Fruit fly (Drosophila melanogaster) whole organism, pupa: ENCODE data around the gene aus.

Source experiments
- CG10348 ChIP-seq: fragments of 200-800 bp; sonication (Bioruptor generic); IDR thresholded peaks from 2 replicates; pipeline ENCODE4 v1.3.6; 2022; ENCODE audit warnings: missing biosample characterization, missing genetic modification characterization
- CG12605 ChIP-seq: fragments of 200-800 bp; sonication (Bioruptor generic); IDR thresholded peaks from 2 replicates; pipeline ENCODE4 v1.3.6; 2022; ENCODE audit warnings: missing biosample characterization, missing genetic modification characterization
- CG13204 ChIP-seq: fragments of 200-800 bp; sonication (Bioruptor generic); optimal IDR thresholded peaks from 2 replicates; lab custom pipeline; 2018; ENCODE audit warnings: missing biosample characterization, mild to moderate bottlenecking, missing genetic modification characterization, moderate library complexity
- CG14655 ChIP-seq: fragments of 200-800 bp; sonication (Bioruptor generic); optimal IDR thresholded peaks from 3 replicates; lab custom pipeline; 2017; ENCODE audit warnings: mild to moderate bottlenecking, missing biosample characterization, missing genetic modification reagents, missing genetic modification characterization
- CG15710 ChIP-seq: fragments of 200-800 bp; sonication (Bioruptor generic); optimal IDR thresholded peaks from 2 replicates; lab custom pipeline; 2018; ENCODE audit warnings: missing biosample characterization, mild to moderate bottlenecking, missing genetic modification characterization, moderate library complexity
- CG17806 ChIP-seq: fragments of 200-800 bp; sonication (Bioruptor generic); optimal IDR thresholded peaks from 2 replicates; lab custom pipeline; 2018; ENCODE audit warnings: missing biosample characterization, mild to moderate bottlenecking, missing genetic modification characterization, moderate library complexity
- CG32121 ChIP-seq: fragments of 200-800 bp; sonication (Bioruptor generic); IDR thresholded peaks from 2 replicates; pipeline ENCODE4 v1.3.6; 2022; ENCODE audit warnings: missing biosample characterization, missing genetic modification characterization
- CG34367 ChIP-seq: fragments of 200-800 bp; sonication (Bioruptor generic); optimal IDR thresholded peaks from 2 replicates; lab custom pipeline; 2018; ENCODE audit warnings: missing biosample characterization, mild to moderate bottlenecking, missing genetic modification characterization
- CG4496 ChIP-seq: fragments of 200-800 bp; sonication (Bioruptor generic); IDR thresholded peaks from 3 replicates; pipeline ENCODE4 v1.3.6; 2022; ENCODE audit warnings: missing biosample characterization, missing genetic modification characterization
- CG8159 ChIP-seq: fragments of 200-800 bp; sonication (Bioruptor generic); optimal IDR thresholded peaks from 3 replicates; lab custom pipeline; 2018; ENCODE audit warnings: missing biosample characterization, mild to moderate bottlenecking, missing genetic modification characterization, moderate library complexity
- CG8301 ChIP-seq: fragments of 200-800 bp; sonication (Bioruptor generic); optimal IDR thresholded peaks from 2 replicates; lab custom pipeline; 2018; ENCODE audit warnings: missing biosample characterization, mild to moderate bottlenecking, missing genetic modification characterization
- CG9948 ChIP-seq: fragments of 200-800 bp; sonication (Bioruptor generic); optimal IDR thresholded peaks from 2 replicates; lab custom pipeline; 2018; ENCODE audit warnings: missing biosample characterization, mild to moderate bottlenecking, missing genetic modification characterization, moderate library complexity
- D1 ChIP-seq: fragments of 200-800 bp; sonication (Bioruptor generic); optimal IDR thresholded peaks from 2 replicates; lab custom pipeline; 2018; ENCODE audit warnings: missing biosample characterization, mild to moderate bottlenecking, missing genetic modification characterization, moderate library complexity
- EcR ChIP-seq: fragments of 200-800 bp; sonication (Bioruptor generic); optimal IDR thresholded peaks from 3 replicates; lab custom pipeline; 2019; ENCODE audit warnings: missing biosample characterization, missing genetic modification characterization, mild to moderate bottlenecking, moderate library complexity, missing genetic modification reagents
- Ets98B ChIP-seq: fragments of 200-800 bp; sonication (Bioruptor generic); IDR thresholded peaks from 2 replicates; pipeline ENCODE4 v1.3.6; 2022; ENCODE audit warnings: missing biosample characterization, missing genetic modification characterization
- Pif1A ChIP-seq: fragments of 200-800 bp; sonication (Bioruptor generic); optimal IDR thresholded peaks from 3 replicates; lab custom pipeline; 2016; ENCODE audit warnings: missing biosample characterization, missing genetic modification characterization
- Pif1B ChIP-seq: fragments of 200-800 bp; sonication (Bioruptor generic); optimal IDR thresholded peaks from 3 replicates; lab custom pipeline; 2016; ENCODE audit warnings: missing biosample characterization, missing genetic modification characterization
- Snoo ChIP-seq: fragments of 200-800 bp; sonication (Bioruptor generic); optimal IDR thresholded peaks from 3 replicates; lab custom pipeline; 2017; ENCODE audit warnings: missing biosample characterization, mild to moderate bottlenecking, missing genetic modification characterization, inconsistent platforms
- fd96Ca ChIP-seq: fragments of 200-800 bp; sonication (Bioruptor generic); IDR thresholded peaks from 3 replicates; pipeline ENCODE4 v1.3.6; 2022; ENCODE audit warnings: missing biosample characterization, missing genetic modification characterization
- gl ChIP-seq: fragments of 200-800 bp; sonication (Bioruptor generic); optimal IDR thresholded peaks from 2 replicates; lab custom pipeline; 2018; ENCODE audit warnings: missing biosample characterization, mild to moderate bottlenecking, missing genetic modification characterization
- rn ChIP-seq: fragments of 200-800 bp; sonication (Bioruptor generic); IDR thresholded peaks from 2 replicates; pipeline ENCODE4 v1.3.6; 2022; ENCODE audit warnings: missing biosample characterization, missing genetic modification characterization

aus gene

dm6 chr3R:21339448-21340268 is 9.7 kb downstream of the aus start:
- TF ChIP-seq CG14655 (GFP tag; lab: Kevin White, UChicago) (no peak), CG17806 (tag; lab: Kevin White, UChicago) (no peak), CG13204 (GFP tag; lab: Kevin White, UChicago) (peak; percentile 7), CG8159 (tag; lab: Kevin White, UChicago) (no peak), CG12605 (no peak)

- TF ChIP-seq CG15710 (tag; lab: Kevin White, UChicago) (peak; percentile 59), Pif1B (GFP tag; lab: Kevin White, UChicago) (peak; percentile 0), CG32121 (GFP tag; lab: Robert Waterston, UW) (no peak), CG4496 (GFP tag; lab: Robert Waterston, UW) (no peak), fd96Ca (no peak), CG8159 (tag; lab: Kevin White, UChicago) (peak; percentile 79), Ets98B (GFP tag; lab: Robert Waterston, UW) (no peak), CG8301 (peak; percentile 10), CG13204 (GFP tag; lab: Kevin White, UChicago) (no peak), CG9948 (peak; percentile 70), CG17806 (tag; lab: Kevin White, UChicago) (peak; percentile 56), CG12605 (no peak), Pif1A (peak; percentile 21), EcR (GFP tag; lab: Kevin White, UChicago) (no peak), Snoo (peak; percentile 54), CG10348 (GFP tag; lab: Robert Waterston, UW) (no peak), gl (no peak), CG34367 (tag; lab: Kevin White, UChicago) (peak; percentile 23), rn (no peak), CG14655 (GFP tag; lab: Kevin White, UChicago) (peak; percentile 57)
Observed at dm6 chr3R:21339006-21339420, 10.4 kb downstream of the aus start.

dm6 chr3R:21338313-21338921 is 11.0 kb downstream of the aus start:
- TF ChIP-seq CG13204 (GFP tag; lab: Kevin White, UChicago) (peak; percentile 60), CG10348 (GFP tag; lab: Robert Waterston, UW) (no peak), gl (no peak)

dm6 chr3R:21336797-21337244 is 12.6 kb downstream of the aus start:
- TF ChIP-seq CG10348 (GFP tag; lab: Robert Waterston, UW) (no peak), CG8301 (peak; percentile 82), Pif1A (peak; percentile 70), gl (no peak), CG13204 (GFP tag; lab: Kevin White, UChicago) (peak; percentile 36), CG14655 (GFP tag; lab: Kevin White, UChicago) (peak; percentile 88), CG4496 (GFP tag; lab: Robert Waterston, UW) (no peak), Snoo (peak; percentile 80), CG9948 (peak; percentile 76), CG34367 (tag; lab: Kevin White, UChicago) (peak; percentile 58), EcR (GFP tag; lab: Kevin White, UChicago) (no peak), CG17806 (tag; lab: Kevin White, UChicago) (peak; percentile 66), CG15710 (tag; lab: Kevin White, UChicago) (peak; percentile 71), CG32121 (GFP tag; lab: Robert Waterston, UW) (no peak), D1 (peak; percentile 7), Pif1B (GFP tag; lab: Kevin White, UChicago) (peak; percentile 69), Ets98B (GFP tag; lab: Robert Waterston, UW) (peak; percentile 24), CG8159 (tag; lab: Kevin White, UChicago) (peak; percentile 78)

dm6 chr3R:21331195-21331594 is 18.2 kb downstream of the aus start:
- TF ChIP-seq CG12605 (no peak), Pif1A (no peak), rn (no peak), Pif1B (GFP tag; lab: Kevin White, UChicago) (no peak), CG4496 (GFP tag; lab: Robert Waterston, UW) (no peak), CG8159 (tag; lab: Kevin White, UChicago) (no peak), CG13204 (GFP tag; lab: Kevin White, UChicago) (no peak), gl (no peak), CG9948 (no peak), CG32121 (GFP tag; lab: Robert Waterston, UW) (no peak), CG15710 (tag; lab: Kevin White, UChicago) (no peak), fd96Ca (no peak), CG17806 (tag; lab: Kevin White, UChicago) (no peak), Ets98B (GFP tag; lab: Robert Waterston, UW) (no peak), D1 (no peak), Snoo (no peak), CG10348 (GFP tag; lab: Robert Waterston, UW) (no peak), EcR (GFP tag; lab: Kevin White, UChicago) (no peak)
- TF ChIP-seq, all 21 proteins: peak for 0

- TF ChIP-seq Pif1A (peak; percentile 40), CG4496 (GFP tag; lab: Robert Waterston, UW) (0 out of 3 replicates have a peak, but pooled peaks have one; percentile 26), CG34367 (tag; lab: Kevin White, UChicago) (peak; percentile 54), CG32121 (GFP tag; lab: Robert Waterston, UW) (no peak), CG15710 (tag; lab: Kevin White, UChicago) (peak; percentile 65), CG8159 (tag; lab: Kevin White, UChicago) (peak; percentile 71), D1 (no peak), CG9948 (peak; percentile 54), CG14655 (GFP tag; lab: Kevin White, UChicago) (peak; percentile 65), CG17806 (tag; lab: Kevin White, UChicago) (peak; percentile 68), rn (no peak), CG12605 (no peak), EcR (GFP tag; lab: Kevin White, UChicago) (no peak), CG8301 (peak; percentile 53), gl (peak; percentile 10), Snoo (peak; percentile 43), CG13204 (GFP tag; lab: Kevin White, UChicago) (no peak), Ets98B (GFP tag; lab: Robert Waterston, UW) (no peak), CG10348 (GFP tag; lab: Robert Waterston, UW) (no peak)
Observed at dm6 chr3R:21330542-21330941, 18.9 kb downstream of the aus start.
